Worm (Caenorhabditis elegans) whole organism, L4 larva: ENCODE results near the gene F10E7.11.
A peak's percentile ranks its signal among the peaks of the same experiment; 100 is the strongest.
"Not testable (repeated sequence)": the region's sequence is repeated elsewhere in the genome, so short reads cannot be mapped to it uniquely, and the experiment has no call there.

Experiments used
- F10B5.3 ChIP-seq: sonication (generic microtip); optimal IDR thresholded peaks from 2 replicates; lab custom pipeline; 2016; ENCODE audit warnings: mild to moderate bottlenecking, missing genetic modification characterization, missing compliant biosample characterization
- F44E2.7 ChIP-seq: fragments of 200-800 bp; sonication (Bioruptor generic); IDR thresholded peaks from 2 replicates; pipeline ENCODE4 v2.1.2; 2022; ENCODE audit warnings: missing genetic modification characterization, missing compliant biosample characterization
- F49E8.2 ChIP-seq: sonication (generic microtip); optimal IDR thresholded peaks from 2 replicates; lab custom pipeline; 2016; ENCODE audit warnings: missing compliant biosample characterization, mild to moderate bottlenecking, missing genetic modification characterization, borderline replicate concordance
- R02D3.7 ChIP-seq: fragments of 150-350 bp; sonication (generic microtip); optimal IDR thresholded peaks from 3 replicates; lab custom pipeline; 2014; ENCODE audit warnings: missing biosample characterization, missing genetic modification characterization
- T20F7.1 ChIP-seq: fragments of 200-800 bp; sonication (Bioruptor generic); optimal IDR thresholded peaks from 2 replicates; lab custom pipeline; 2018; ENCODE audit warnings: mild to moderate bottlenecking, missing genetic modification characterization, missing compliant biosample characterization
- Y105C5A.15 ChIP-seq: fragments of 200-800 bp; sonication (Bioruptor generic); IDR thresholded peaks from 2 replicates; pipeline ENCODE4 v1.3.6; 2022; ENCODE audit warnings: missing genetic modification characterization, missing compliant biosample characterization
- Y5F2A.4 ChIP-seq: fragments of 200-800 bp; sonication (Bioruptor generic); optimal IDR thresholded peaks from 2 replicates; lab custom pipeline; 2018; ENCODE audit warnings: mild to moderate bottlenecking, missing genetic modification characterization, missing compliant biosample characterization
- Y75B8A.6 ChIP-seq: fragments of 200-800 bp; sonication (Bioruptor generic); IDR thresholded peaks from 2 replicates; pipeline ENCODE4 v1.3.6; 2022; ENCODE audit warnings: missing genetic modification reagents, missing genetic modification characterization, missing compliant biosample characterization
- aly-2 ChIP-seq: sonication (generic microtip); optimal IDR thresholded peaks from 2 replicates; lab custom pipeline; 2018; ENCODE audit warnings: missing biosample characterization, missing genetic modification characterization
- cey-2 ChIP-seq: sonication (generic microtip); optimal IDR thresholded peaks from 3 replicates; lab custom pipeline; 2017; ENCODE audit warnings: missing genetic modification characterization, mild to moderate bottlenecking, missing compliant biosample characterization, antibody characterized with exemption, borderline replicate concordance; ENCODE audit not compliant: insufficient read depth
- ctbp-1 ChIP-seq: fragments of 200-800 bp; sonication (Bioruptor generic); IDR thresholded peaks from 2 replicates; pipeline ENCODE4 v1.3.6; 2022; ENCODE audit warnings: missing genetic modification reagents, missing genetic modification characterization, missing compliant biosample characterization
- dmd-6 ChIP-seq: fragments of 200-800 bp; sonication (Bioruptor generic); IDR thresholded peaks from 2 replicates; pipeline ENCODE4 v1.3.6; 2022; ENCODE audit warnings: missing genetic modification reagents, missing genetic modification characterization, missing compliant biosample characterization
- dmd-8 ChIP-seq: fragments of 200-800 bp; sonication (Bioruptor generic); IDR thresholded peaks from 2 replicates; pipeline ENCODE4 v1.3.6; 2022; ENCODE audit warnings: missing genetic modification characterization, missing compliant biosample characterization
- dmd-9 ChIP-seq: fragments of 200-800 bp; sonication (Bioruptor generic); IDR thresholded peaks from 2 replicates; pipeline ENCODE4 v1.3.6; 2022; ENCODE audit warnings: missing genetic modification reagents, missing genetic modification characterization, missing compliant biosample characterization
- duxl-1 ChIP-seq: sonication (generic microtip); optimal IDR thresholded peaks from 2 replicates; lab custom pipeline; 2016; ENCODE audit warnings: mild to moderate bottlenecking, missing genetic modification characterization, moderate library complexity, missing compliant biosample characterization; ENCODE audit not compliant: poor library complexity
- fos-1 ChIP-seq: fragments of 150-350 bp; optimal IDR thresholded peaks from 2 replicates; lab custom pipeline; 2014; ENCODE audit warnings: missing biosample characterization, missing genetic modification characterization
- gei-8 ChIP-seq: fragments of 200-800 bp; sonication (Bioruptor generic); optimal IDR thresholded peaks from 2 replicates; lab custom pipeline; 2018; ENCODE audit warnings: mild to moderate bottlenecking, missing genetic modification characterization, missing compliant biosample characterization
- hlh-30 ChIP-seq: sonication (generic microtip); optimal IDR thresholded peaks from 2 replicates; lab custom pipeline; 2017; ENCODE audit warnings: antibody characterized with exemption, mild to moderate bottlenecking, missing genetic modification characterization, missing compliant biosample characterization; ENCODE audit not compliant: insufficient read depth
- lin-13 ChIP-seq: fragments of 150-350 bp; optimal IDR thresholded peaks from 2 replicates; lab custom pipeline; 2014; ENCODE audit warnings: missing biosample characterization, missing genetic modification reagents, missing genetic modification characterization
- lsy-2 ChIP-seq, 2 experiments: fragments of 150-350 bp in 1 of 2; sonication (generic microtip) in 1 of 2; optimal IDR thresholded peaks; 2 replicates each; lab custom pipeline; 2014 to 2017; ENCODE audit warnings: missing biosample characterization in 2 of 2, missing genetic modification characterization in 2 of 2
- mes-2 ChIP-seq: sonication (generic microtip); optimal IDR thresholded peaks from 2 replicates; lab custom pipeline; 2016; ENCODE audit warnings: missing genotype, mild to moderate bottlenecking, missing genetic modification characterization, missing compliant biosample characterization; ENCODE audit not compliant: poor library complexity, severe bottlenecking
- mxl-3 ChIP-seq: fragments of 200-800 bp; sonication (Bioruptor generic); optimal IDR thresholded peaks from 2 replicates; lab custom pipeline; 2018; ENCODE audit warnings: mild to moderate bottlenecking, missing genetic modification characterization, missing compliant biosample characterization
- nhr-237 ChIP-seq: sonication (generic microtip); optimal IDR thresholded peaks from 2 replicates; lab custom pipeline; 2017; ENCODE audit warnings: missing biosample characterization, missing genetic modification characterization
- nhr-41 ChIP-seq: fragments of 200-800 bp; sonication (Bioruptor generic); IDR thresholded peaks from 2 replicates; pipeline ENCODE4 v1.3.6; 2022; ENCODE audit warnings: missing genetic modification reagents, missing genetic modification characterization, missing compliant biosample characterization
- nhr-42 ChIP-seq: fragments of 200-800 bp; sonication (Bioruptor generic); IDR thresholded peaks from 2 replicates; pipeline ENCODE4 v1.3.6; 2022; ENCODE audit warnings: missing genetic modification characterization, missing compliant biosample characterization
- nhr-6 ChIP-seq: fragments of 150-350 bp; optimal IDR thresholded peaks from 2 replicates; lab custom pipeline; 2014; ENCODE audit warnings: missing biosample characterization, missing genetic modification characterization
- nhr-76 ChIP-seq: fragments of 150-350 bp; optimal IDR thresholded peaks from 2 replicates; lab custom pipeline; 2014; ENCODE audit warnings: missing biosample characterization, missing genetic modification characterization
- php-3 ChIP-seq: fragments of 200-800 bp; sonication (Bioruptor generic); IDR thresholded peaks from 2 replicates; pipeline ENCODE4 v1.3.6; 2022; ENCODE audit warnings: missing genetic modification reagents, missing genetic modification characterization, missing compliant biosample characterization
- set-16 ChIP-seq: fragments of 200-800 bp; sonication (Bioruptor generic); IDR thresholded peaks from 2 replicates; pipeline ENCODE4 v1.3.6; 2022; ENCODE audit warnings: missing genetic modification reagents, missing genetic modification characterization, missing compliant biosample characterization
- snpc-1.2 ChIP-seq: fragments of 200-800 bp; sonication (Bioruptor generic); IDR thresholded peaks from 2 replicates; pipeline ENCODE4 v1.3.6; 2022; ENCODE audit warnings: missing genetic modification reagents, missing genetic modification characterization, missing compliant biosample characterization
- unc-62 ChIP-seq, 3 experiments: fragments of 150-350 bp in 1 of 3; sonication (generic microtip); optimal IDR thresholded peaks in 2 of 3; peaks in 1 of 3; 1 replicate in 1 of 3; 2 replicates in 2 of 3; lab custom pipeline; 2014 to 2017; ENCODE audit warnings: missing biosample characterization in 3 of 3, missing genetic modification characterization in 3 of 3, missing genetic modification reagents in 3 of 3, missing genotype in 1 of 3
- zag-1 ChIP-seq: fragments of 150-350 bp; optimal IDR thresholded peaks from 2 replicates; lab custom pipeline; 2014; ENCODE audit warnings: missing biosample characterization, missing genetic modification characterization
- zfp-2 ChIP-seq: sonication (generic microtip); optimal IDR thresholded peaks from 2 replicates; lab custom pipeline; 2016; ENCODE audit warnings: mild to moderate bottlenecking, missing genetic modification characterization, missing compliant biosample characterization
- zip-11 ChIP-seq: fragments of 200-800 bp; sonication (Bioruptor generic); IDR thresholded peaks from 2 replicates; pipeline ENCODE4 v1.3.6; 2022; ENCODE audit warnings: missing genetic modification characterization, missing compliant biosample characterization

F10E7.11 gene

DNA sequence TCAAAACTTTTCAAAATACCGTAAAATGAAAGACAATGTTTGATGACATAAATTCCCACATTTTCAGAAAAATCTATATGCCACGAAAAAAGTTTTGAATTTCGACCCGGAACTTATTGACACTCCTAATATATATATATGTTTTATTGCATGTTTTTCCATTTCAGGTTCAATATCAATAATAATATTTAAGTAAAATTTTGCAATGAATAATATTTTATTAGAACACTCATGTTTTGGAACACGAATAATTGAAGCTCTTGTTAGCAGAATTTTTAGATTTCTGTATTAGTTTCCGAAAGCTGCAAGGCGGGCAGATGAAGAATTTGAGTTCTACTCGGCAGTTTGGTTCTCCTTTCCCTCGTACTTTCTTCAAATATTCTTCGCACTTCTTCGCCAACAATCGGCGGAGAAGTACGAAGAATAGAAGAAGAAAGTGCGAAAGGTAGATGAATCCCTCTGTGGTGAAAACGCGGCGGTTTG lies 29.3 kb downstream of the F10E7.11 start, which contains the start of gene T02G5.3:
Gene T02G5.3, plus strand, starts transcription at position 51 of the 483 bp plus-strand sequence.
- TF ChIP-seq mxl-3 (GFP tag; lab: Kevin White, UChicago) (no peak), nhr-6 (tag; lab: Kevin White, UChicago) (no peak), nhr-41 (GFP tag; lab: Robert Waterston, UW) (no peak), nhr-42 (GFP tag; lab: Robert Waterston, UW) (no peak), hlh-30 (tag; lab: Kevin White, UChicago) (no peak), lin-13 (no peak), R02D3.7 (tag; lab: Kevin White, UChicago) (no peak), F10B5.3 (tag; lab: Kevin White, UChicago) (no peak), dmd-8 (GFP tag; lab: Robert Waterston, UW) (no peak), Y105C5A.15 (GFP tag; lab: Robert Waterston, UW) (no peak), snpc-1.2 (no peak), zfp-2 (tag; lab: Kevin White, UChicago) (no peak), fos-1 (tag; lab: Kevin White, UChicago) (no peak)

DNA sequence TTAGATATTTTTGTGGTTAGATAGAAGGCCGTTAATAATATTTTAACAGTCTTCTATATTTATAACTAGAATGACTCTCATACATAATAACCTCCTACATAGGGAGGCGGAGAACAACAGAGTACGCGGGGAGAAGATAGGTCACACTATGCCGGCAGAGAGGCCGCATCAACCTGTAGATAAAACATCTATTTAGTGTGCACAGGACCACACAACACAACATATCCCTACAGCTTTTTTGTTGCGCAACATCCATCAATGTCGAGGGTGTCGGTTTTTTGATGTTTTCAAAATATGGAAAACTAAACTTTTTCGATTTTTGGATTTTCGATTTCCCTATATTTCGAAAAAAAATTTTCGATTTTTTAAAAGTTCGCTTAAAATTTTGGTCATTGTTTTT lies 31.8 kb downstream of the F10E7.11 start:
- TF ChIP-seq Y75B8A.6 (GFP tag; lab: Robert Waterston, UW) = no peak
- TF ChIP-seq cey-2 (tag; lab: Kevin White, UChicago) = no peak
- no peak for TF ChIP-seq zag-1 (tag; lab: Kevin White, UChicago)
- TF ChIP-seq lsy-2 (tag; optimal IDR thresholded peaks at IDR 0.05; lab: Kevin White, UChicago) = no peak
- TF ChIP-seq dmd-9 (GFP tag; lab: Robert Waterston, UW) = no peak
- TF ChIP-seq unc-62 (GFP tag; optimal IDR thresholded peaks at IDR 0.05 in 1 of 2; lab: Kevin White, UChicago) = no peak
- no peak for TF ChIP-seq unc-62 (tag; optimal IDR thresholded peaks at IDR 0.05; lab: Kevin White, UChicago)
- no peak for TF ChIP-seq nhr-237 (tag; lab: Kevin White, UChicago)
- TF ChIP-seq mxl-3 (GFP tag; lab: Kevin White, UChicago) = no peak
- TF ChIP-seq dmd-6 (GFP tag; lab: Robert Waterston, UW) = no peak
- TF ChIP-seq aly-2 (tag; lab: Kevin White, UChicago) = no peak
- TF ChIP-seq zip-11 (GFP tag; lab: Robert Waterston, UW) = no peak
- TF ChIP-seq gei-8 = no peak
- TF ChIP-seq Y5F2A.4 (GFP tag; lab: Kevin White, UChicago) = no peak
- TF ChIP-seq duxl-1 = no peak
- TF ChIP-seq T20F7.1 (GFP tag; lab: Kevin White, UChicago) = no peak
- no peak for TF ChIP-seq F44E2.7 (GFP tag; lab: Robert Waterston, UW)
- no peak for TF ChIP-seq fos-1 (tag; lab: Kevin White, UChicago)
- no peak for TF ChIP-seq mes-2 (tag; lab: Kevin White, UChicago)

- no peak for TF ChIP-seq unc-62 (GFP tag; optimal IDR thresholded peaks at IDR 0.05 in 1 of 2; lab: Kevin White, UChicago)
- no peak for TF ChIP-seq unc-62 (tag; optimal IDR thresholded peaks at IDR 0.05; lab: Kevin White, UChicago)
- TF ChIP-seq nhr-76 (tag; lab: Kevin White, UChicago) = no peak
- no peak for TF ChIP-seq F49E8.2
- TF ChIP-seq set-16 (GFP tag; lab: Robert Waterston, UW) = no peak
- TF ChIP-seq duxl-1 = no peak
- TF ChIP-seq php-3 (GFP tag; lab: Robert Waterston, UW) = no peak
- TF ChIP-seq ctbp-1 (GFP tag; lab: Robert Waterston, UW) = no peak
- no peak for TF ChIP-seq snpc-1.2
- peak; percentile 37 for TF ChIP-seq hlh-30 (tag; lab: Kevin White, UChicago)
Observed at ce11 chrII:7090085-7090484, 32.6 kb downstream of the F10E7.11 start.

- TF ChIP-seq unc-62 (GFP tag; optimal IDR thresholded peaks at IDR 0.05 in 1 of 2; lab: Kevin White, UChicago) = peak in 1 of 2 experiments; percentile 67
- TF ChIP-seq unc-62 (tag; optimal IDR thresholded peaks at IDR 0.05; lab: Kevin White, UChicago) = not testable (repeated sequence)
Observed at ce11 chrII:7088283-7088682, 34.4 kb downstream of the F10E7.11 start.
